Fruit fly (Drosophila melanogaster) whole organism, pupa: ENCODE measurements around the gene CG7560.

Experiments used
- CG10348 ChIP-seq: fragments of 200-800 bp; sonication (Bioruptor generic); IDR thresholded peaks from 2 replicates; pipeline ENCODE4 v1.3.6; 2022; ENCODE audit warnings: missing biosample characterization, missing genetic modification characterization
- CG14655 ChIP-seq: fragments of 200-800 bp; sonication (Bioruptor generic); optimal IDR thresholded peaks from 3 replicates; lab custom pipeline; 2017; ENCODE audit warnings: mild to moderate bottlenecking, missing biosample characterization, missing genetic modification reagents, missing genetic modification characterization
- CG4496 ChIP-seq: fragments of 200-800 bp; sonication (Bioruptor generic); IDR thresholded peaks from 3 replicates; pipeline ENCODE4 v1.3.6; 2022; ENCODE audit warnings: missing biosample characterization, missing genetic modification characterization
- EcR ChIP-seq: fragments of 200-800 bp; sonication (Bioruptor generic); optimal IDR thresholded peaks from 3 replicates; lab custom pipeline; 2019; ENCODE audit warnings: missing biosample characterization, missing genetic modification characterization, mild to moderate bottlenecking, moderate library complexity, missing genetic modification reagents
- Ets98B ChIP-seq: fragments of 200-800 bp; sonication (Bioruptor generic); IDR thresholded peaks from 2 replicates; pipeline ENCODE4 v1.3.6; 2022; ENCODE audit warnings: missing biosample characterization, missing genetic modification characterization
- Pif1A ChIP-seq: fragments of 200-800 bp; sonication (Bioruptor generic); optimal IDR thresholded peaks from 3 replicates; lab custom pipeline; 2016; ENCODE audit warnings: missing biosample characterization, missing genetic modification characterization
- Pif1B ChIP-seq: fragments of 200-800 bp; sonication (Bioruptor generic); optimal IDR thresholded peaks from 3 replicates; lab custom pipeline; 2016; ENCODE audit warnings: missing biosample characterization, missing genetic modification characterization

dm6 chr3L:11432472-11432871 is 7.5 kb downstream of the CG7560 start:
- TF ChIP-seq Pif1A (GFP tag; lab: Kevin White, UChicago) (no peak), CG4496 (GFP tag; lab: Robert Waterston, UW) (no peak), CG10348 (GFP tag; lab: Robert Waterston, UW) (no peak), CG14655 (GFP tag; lab: Kevin White, UChicago) (no peak), Ets98B (GFP tag; lab: Robert Waterston, UW) (no peak), EcR (GFP tag; lab: Kevin White, UChicago) (no peak), Pif1B (GFP tag; lab: Kevin White, UChicago) (no peak)
